Worm (Caenorhabditis elegans): Measurements from ENCODE around the gene R05A10.7.

R05A10.7 gene

DNA sequence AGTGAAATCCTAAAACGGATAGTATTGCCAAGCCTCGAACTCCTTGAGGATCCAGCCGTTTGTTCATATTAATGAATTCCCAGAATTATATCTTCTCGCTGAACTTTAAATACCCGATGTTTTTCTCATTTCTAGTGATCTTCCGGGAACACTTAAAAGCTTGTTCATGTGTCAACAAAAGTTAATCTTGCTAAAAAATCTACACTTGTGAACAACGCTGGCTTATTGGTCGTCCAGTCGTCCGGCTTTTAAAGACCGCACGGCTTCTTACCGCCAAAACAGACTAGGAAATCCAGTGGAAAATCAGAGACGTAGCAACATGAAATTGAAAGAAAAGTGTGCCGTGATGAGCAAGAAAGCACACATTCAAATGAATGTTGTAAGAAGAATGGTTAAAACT, 9.4 kb downstream of the R05A10.7 start, which contains the start of gene oac-38:
Gene oac-38 (minus strand): TSS at position 101 of the 400 bp plus-strand sequence.
- TF ChIP-seq C34F6.9 (tag; optimal IDR thresholded peaks at IDR 0.05) (no peak), dmd-4 (tag; optimal IDR thresholded peaks at IDR 0.05) (no peak), egl-27 (tag; optimal IDR thresholded peaks at IDR 0.05) (no peak), Y55F3AM.14 (GFP tag; optimal IDR thresholded peaks at IDR 0.05) (no peak), sma-9 (GFP tag; optimal IDR thresholded peaks at IDR 0.05) (no peak), sma-9 (tag; optimal IDR thresholded peaks at IDR 0.05) (no peak), gmeb-1 (tag; optimal IDR thresholded peaks at IDR 0.05) (no peak), lin-13 (GFP tag; optimal IDR thresholded peaks at IDR 0.05) (no peak), alr-1 (tag; optimal IDR thresholded peaks at IDR 0.05) (no peak), ceh-16 (tag; optimal IDR thresholded peaks at IDR 0.05) (no peak)

DNA sequence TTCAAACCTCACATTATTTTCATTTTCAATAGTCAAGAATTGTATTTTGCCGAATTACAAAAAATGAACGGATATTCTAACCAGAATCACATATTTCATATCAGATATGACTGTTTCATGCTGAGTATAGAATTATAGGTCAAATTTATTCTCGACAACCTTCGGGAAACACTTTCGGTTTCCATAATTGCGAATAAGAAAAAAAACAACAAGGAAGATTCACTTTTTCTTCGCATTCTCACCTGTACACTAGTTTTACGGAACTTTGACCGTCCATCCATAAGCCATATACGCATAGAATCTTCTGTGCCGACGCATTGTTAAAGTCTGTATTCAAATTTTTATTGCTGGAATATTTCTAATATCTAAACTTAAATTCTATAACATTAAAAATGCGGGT, 17.1 kb downstream of the R05A10.7 start, which contains the start of gene oac-37:
Gene oac-37 (plus strand): TSS at position 301 of the 400 bp plus-strand sequence.
- TF ChIP-seq ztf-11 (tag; optimal IDR thresholded peaks at IDR 0.05) (no peak), nhr-21 (tag; optimal IDR thresholded peaks at IDR 0.05) (no peak), lin-39 (tag; optimal IDR thresholded peaks at IDR 0.05) (no peak), lin-13 (GFP tag; optimal IDR thresholded peaks at IDR 0.05) (no peak), crh-2 (tag; optimal IDR thresholded peaks at IDR 0.05) (no peak), mdl-1 (tag; optimal IDR thresholded peaks at IDR 0.05) (no peak), snpc-4 (tag; optimal IDR thresholded peaks at IDR 0.05) (no peak), ceh-16 (tag; optimal IDR thresholded peaks at IDR 0.05) (no peak), R02D3.7 (tag; optimal IDR thresholded peaks at IDR 0.05) (no peak), ama-1 (optimal IDR thresholded peaks at IDR 0.05) (no peak), skn-1 (tag; optimal IDR thresholded peaks at IDR 0.05) (no peak), lin-11 (tag; optimal IDR thresholded peaks at IDR 0.05) (no peak)

DNA sequence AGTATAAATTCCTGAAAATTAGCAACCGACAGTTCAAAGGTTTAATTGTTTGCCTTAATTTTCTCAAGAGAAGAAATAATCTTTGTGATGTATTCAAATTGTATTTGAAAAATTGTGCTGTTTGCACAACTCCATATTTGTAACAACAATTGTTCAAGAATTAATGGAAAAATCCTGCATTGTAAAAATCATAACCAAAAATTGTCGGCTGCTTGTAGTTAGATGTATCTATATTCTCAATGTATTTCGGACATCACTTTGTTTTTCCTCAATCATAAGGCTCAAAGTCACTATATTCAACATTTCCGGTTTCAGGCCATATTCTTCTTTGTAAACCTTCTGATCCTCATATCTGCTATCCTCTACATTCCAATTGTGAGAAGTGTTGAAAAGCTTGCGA, 19.6 kb downstream of the R05A10.7 start:
- no peak for TF ChIP-seq gmeb-1 (tag; optimal IDR thresholded peaks at IDR 0.05)
- no peak for TF ChIP-seq C34F6.9 (tag; optimal IDR thresholded peaks at IDR 0.05)
- no peak for TF ChIP-seq unc-62 (GFP tag; optimal IDR thresholded peaks at IDR 0.05)
- no peak for TF ChIP-seq ama-1 (optimal IDR thresholded peaks at IDR 0.05)
- no peak for TF ChIP-seq sma-3 (GFP tag; optimal IDR thresholded peaks at IDR 0.05)
- no peak for TF ChIP-seq lin-39 (tag; optimal IDR thresholded peaks at IDR 0.05)
- TF ChIP-seq nhr-129 (tag; optimal IDR thresholded peaks at IDR 0.05), result no peak
- TF ChIP-seq elt-3 (tag; optimal IDR thresholded peaks at IDR 0.05), result no peak
- no peak for TF ChIP-seq F13H6.1 (tag; optimal IDR thresholded peaks at IDR 0.05)
- TF ChIP-seq crh-2 (tag; optimal IDR thresholded peaks at IDR 0.05), result no peak
- TF ChIP-seq snpc-4 (tag; optimal IDR thresholded peaks at IDR 0.05), result no peak
- no peak for TF ChIP-seq nhr-21 (tag; optimal IDR thresholded peaks at IDR 0.05)
- no peak for TF ChIP-seq nhr-10 (tag; optimal IDR thresholded peaks at IDR 0.05)
- TF ChIP-seq ceh-82 (tag; optimal IDR thresholded peaks at IDR 0.05), result no peak
- TF ChIP-seq sma-9 (GFP tag; optimal IDR thresholded peaks at IDR 0.05), result no peak
- TF ChIP-seq sma-9 (tag; optimal IDR thresholded peaks at IDR 0.05), result no peak
- no peak for TF ChIP-seq skn-1 (tag; optimal IDR thresholded peaks at IDR 0.05)
- TF ChIP-seq ceh-16 (tag; optimal IDR thresholded peaks at IDR 0.05), result no peak
- no peak for TF ChIP-seq ztf-4 (tag; optimal IDR thresholded peaks at IDR 0.05)
- TF ChIP-seq lin-11 (tag; optimal IDR thresholded peaks at IDR 0.05), result no peak

DNA sequence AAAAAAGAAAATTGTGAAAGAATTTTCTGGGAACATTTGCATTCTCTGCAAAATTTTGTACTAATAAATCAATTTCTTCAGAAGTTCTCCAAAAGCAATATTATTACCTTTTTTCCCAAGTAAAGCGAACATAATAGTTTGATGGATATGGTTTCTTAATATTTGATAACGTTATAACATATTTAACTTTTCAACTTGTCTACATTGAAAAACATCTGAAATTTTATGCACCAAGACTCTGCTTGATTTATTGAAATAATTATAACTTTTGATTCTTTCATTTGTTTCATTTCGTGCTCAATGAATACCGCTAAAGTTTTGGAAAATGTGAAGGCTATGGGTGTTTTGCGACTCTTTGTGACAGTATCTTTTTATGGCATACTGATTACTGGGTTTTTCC, 25.6 kb downstream of the R05A10.7 start, which contains the start of gene srz-31:
Gene srz-31 (plus strand): TSS at position 301 of the 400 bp plus-strand sequence.
- TF ChIP-seq lin-11 (tag; optimal IDR thresholded peaks at IDR 0.05), result no peak
- no peak for TF ChIP-seq nhr-129 (tag; optimal IDR thresholded peaks at IDR 0.05)
- TF ChIP-seq crh-2 (tag; optimal IDR thresholded peaks at IDR 0.05), result no peak

DNA sequence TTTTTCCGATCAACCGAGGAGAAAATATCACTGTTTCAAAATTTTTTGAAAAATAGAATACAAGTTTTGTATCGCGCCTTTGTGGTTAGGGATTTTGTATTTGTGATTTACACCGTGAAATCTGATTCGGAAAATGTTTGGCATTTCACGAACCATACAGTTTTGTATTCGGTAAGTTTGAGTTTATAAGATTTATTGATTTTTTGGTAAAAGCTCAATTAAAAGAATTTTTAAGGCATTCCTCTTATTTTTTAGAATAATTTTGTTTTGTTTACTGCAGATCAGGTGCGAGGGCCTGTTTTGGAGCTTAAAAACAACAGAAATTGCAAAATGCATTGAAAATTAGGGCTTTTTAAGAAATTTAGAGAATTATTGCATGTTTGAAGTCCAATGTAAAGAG, 29.3 kb downstream of the R05A10.7 start:
- no peak for TF ChIP-seq ama-1 (optimal IDR thresholded peaks at IDR 0.05)
- no peak for TF ChIP-seq skn-1 (tag; optimal IDR thresholded peaks at IDR 0.05)
- no peak for TF ChIP-seq crh-2 (tag; optimal IDR thresholded peaks at IDR 0.05)
- no peak for TF ChIP-seq Y55F3AM.14 (GFP tag; optimal IDR thresholded peaks at IDR 0.05)
- TF ChIP-seq ZK546.5 (tag; optimal IDR thresholded peaks at IDR 0.05), result no peak
- no peak for TF ChIP-seq nhr-25 (tag; optimal IDR thresholded peaks at IDR 0.05)
- TF ChIP-seq lin-13 (GFP tag; optimal IDR thresholded peaks at IDR 0.05), result no peak
- no peak for TF ChIP-seq ztf-1 (GFP tag; conservative IDR thresholded peaks at IDR 0.05)
- TF ChIP-seq lin-39 (tag; optimal IDR thresholded peaks at IDR 0.05), result no peak
- no peak for TF ChIP-seq unc-39 (tag; optimal IDR thresholded peaks at IDR 0.05)
- no peak for TF ChIP-seq egl-27 (tag; optimal IDR thresholded peaks at IDR 0.05)
- no peak for TF ChIP-seq elt-3 (tag; optimal IDR thresholded peaks at IDR 0.05)
- TF ChIP-seq gmeb-1 (tag; optimal IDR thresholded peaks at IDR 0.05), result no peak
- TF ChIP-seq R02D3.7 (tag; optimal IDR thresholded peaks at IDR 0.05), result no peak
- TF ChIP-seq snpc-4 (tag; optimal IDR thresholded peaks at IDR 0.05), result no peak

Data from whole organism, L2 larva.